Worm (Caenorhabditis elegans): ENCODE measurements around the gene ptr-4.

- no peak for TF ChIP-seq ztf-6 (GFP tag; IDR thresholded peaks at IDR 0.05)
- no peak for TF ChIP-seq pha-4 (tag; optimal IDR thresholded peaks at IDR 0.05)
- TF ChIP-seq him-1 (tag; optimal IDR thresholded peaks at IDR 0.05), result no peak
Measured at ce11 chrX:6065936-6066452, at the start of gene ptr-4.

All from whole organism, young adult.